Worm (Caenorhabditis elegans) whole organism, late embryonic: ENCODE results near the gene H03E18.1.

Experiments used
- C08G9.2 ChIP-seq: sonication (generic microtip); optimal IDR thresholded peaks from 2 replicates; lab custom pipeline; 2016; ENCODE audit warnings: mild to moderate bottlenecking, missing genetic modification characterization, moderate library complexity, missing compliant biosample characterization
- C38D4.7 ChIP-seq: fragments of 200-800 bp; sonication (Bioruptor generic); optimal IDR thresholded peaks from 2 replicates; lab custom pipeline; 2018; ENCODE audit warnings: mild to moderate bottlenecking, missing genetic modification characterization, moderate library complexity, missing compliant biosample characterization
- F13H6.1 ChIP-seq: sonication (generic microtip); optimal IDR thresholded peaks from 2 replicates; lab custom pipeline; 2016; ENCODE audit warnings: missing genetic modification characterization, missing compliant biosample characterization
- K02D7.2 ChIP-seq: sonication (generic microtip); optimal IDR thresholded peaks from 2 replicates; lab custom pipeline; 2017; ENCODE audit warnings: mild to moderate bottlenecking, missing genetic modification characterization, missing compliant biosample characterization
- K09A11.1 ChIP-seq: sonication (generic microtip); optimal IDR thresholded peaks from 2 replicates; lab custom pipeline; 2017; ENCODE audit warnings: antibody characterized with exemption, mild to moderate bottlenecking, missing genetic modification characterization, missing compliant biosample characterization; ENCODE audit not compliant: insufficient read depth
- ceh-18 ChIP-seq: sonication (generic microtip); optimal IDR thresholded peaks from 2 replicates; lab custom pipeline; 2016; ENCODE audit warnings: missing genetic modification characterization, missing compliant biosample characterization
- ceh-2 ChIP-seq: sonication (generic microtip); optimal IDR thresholded peaks from 2 replicates; lab custom pipeline; 2016; ENCODE audit warnings: missing genotype, missing genetic modification characterization, missing compliant biosample characterization
- ceh-22 ChIP-seq: sonication (generic microtip); optimal IDR thresholded peaks from 2 replicates; lab custom pipeline; 2017; ENCODE audit warnings: missing biosample characterization, missing genetic modification characterization
- ceh-24 ChIP-seq: sonication (generic microtip); optimal IDR thresholded peaks from 2 replicates; lab custom pipeline; 2016; ENCODE audit warnings: mild to moderate bottlenecking, missing genetic modification characterization, missing compliant biosample characterization
- ceh-30 ChIP-seq: fragments of 150-350 bp; optimal IDR thresholded peaks from 2 replicates; lab custom pipeline; 2014; ENCODE audit warnings: missing biosample characterization, missing genetic modification characterization
- ceh-34 ChIP-seq: sonication (generic microtip); optimal IDR thresholded peaks from 2 replicates; lab custom pipeline; 2016; ENCODE audit warnings: mild to moderate bottlenecking, missing genetic modification characterization, missing compliant biosample characterization
- ceh-45 ChIP-seq: fragments of 200-800 bp; sonication (Bioruptor generic); IDR thresholded peaks from 2 replicates; pipeline ENCODE4 v1.3.6; 2022; ENCODE audit warnings: missing genetic modification reagents, missing genetic modification characterization, missing compliant biosample characterization
- dmd-4 ChIP-seq: sonication (generic microtip); optimal IDR thresholded peaks from 2 replicates; lab custom pipeline; 2016; ENCODE audit warnings: borderline replicate concordance, missing genetic modification characterization, missing compliant biosample characterization
- dve-1 ChIP-seq: sonication (generic microtip); optimal IDR thresholded peaks from 2 replicates; lab custom pipeline; 2017; ENCODE audit warnings: antibody characterized with exemption, mild to moderate bottlenecking, missing genetic modification characterization, missing compliant biosample characterization
- elt-2 ChIP-seq: sonication (generic microtip); optimal IDR thresholded peaks from 2 replicates; lab custom pipeline; 2016; ENCODE audit warnings: missing genetic modification reagents, missing genetic modification characterization, missing compliant biosample characterization
- ets-4 ChIP-seq: sonication (generic microtip); optimal IDR thresholded peaks from 2 replicates; lab custom pipeline; 2016; ENCODE audit warnings: missing genetic modification characterization, missing compliant biosample characterization
- eyg-1 ChIP-seq: sonication (generic microtip); optimal IDR thresholded peaks from 2 replicates; lab custom pipeline; 2016; ENCODE audit warnings: missing genotype, missing genetic modification characterization, missing compliant biosample characterization
- fax-1 ChIP-seq: sonication (generic microtip); optimal IDR thresholded peaks from 2 replicates; lab custom pipeline; 2016; ENCODE audit warnings: missing genotype, missing genetic modification characterization, missing compliant biosample characterization
- fkh-10 ChIP-seq: fragments of 150-350 bp; optimal IDR thresholded peaks from 2 replicates; lab custom pipeline; 2014; ENCODE audit warnings: missing biosample characterization, missing genetic modification reagents, missing genetic modification characterization
- fkh-6 ChIP-seq: sonication (generic microtip); optimal IDR thresholded peaks from 2 replicates; lab custom pipeline; 2016; ENCODE audit warnings: missing genetic modification characterization, missing compliant biosample characterization
- hlh-15 ChIP-seq: sonication (generic microtip); optimal IDR thresholded peaks from 2 replicates; lab custom pipeline; 2016; ENCODE audit warnings: missing genetic modification characterization, missing compliant biosample characterization
- hlh-30 ChIP-seq: sonication (generic microtip); optimal IDR thresholded peaks from 2 replicates; lab custom pipeline; 2017; ENCODE audit warnings: antibody characterized with exemption, missing genetic modification characterization, missing compliant biosample characterization; ENCODE audit not compliant: insufficient read depth
- madf-2 ChIP-seq: sonication (generic microtip); optimal IDR thresholded peaks from 2 replicates; lab custom pipeline; 2017; ENCODE audit warnings: missing genetic modification characterization, missing compliant biosample characterization
- nhr-11 ChIP-seq: fragments of 150-350 bp; optimal IDR thresholded peaks from 2 replicates; lab custom pipeline; 2014; ENCODE audit warnings: missing biosample characterization, missing genetic modification characterization
- odd-2 ChIP-seq: sonication (generic microtip); optimal IDR thresholded peaks from 2 replicates; lab custom pipeline; 2017; ENCODE audit warnings: antibody characterized with exemption, mild to moderate bottlenecking, missing genetic modification characterization, missing compliant biosample characterization
- pag-3 ChIP-seq: sonication (generic microtip); optimal IDR thresholded peaks from 2 replicates; lab custom pipeline; 2016; ENCODE audit warnings: missing compliant biosample characterization, missing genetic modification characterization, borderline replicate concordance
- pat-9 ChIP-seq: fragments of 200-800 bp; sonication (Bioruptor generic); optimal IDR thresholded peaks from 2 replicates; lab custom pipeline; 2018; ENCODE audit warnings: mild to moderate bottlenecking, missing genetic modification characterization, moderate library complexity, missing compliant biosample characterization
- pax-1 ChIP-seq: fragments of 150-350 bp; optimal IDR thresholded peaks from 2 replicates; lab custom pipeline; 2014; ENCODE audit warnings: missing biosample characterization, missing genetic modification characterization
- pqm-1 ChIP-seq: sonication (generic microtip); optimal IDR thresholded peaks from 2 replicates; lab custom pipeline; 2016; ENCODE audit warnings: missing genetic modification characterization, missing compliant biosample characterization
- ref-2 ChIP-seq: sonication (generic microtip); optimal IDR thresholded peaks from 2 replicates; lab custom pipeline; 2016; ENCODE audit warnings: missing genetic modification characterization, missing compliant biosample characterization
- rnt-1 ChIP-seq: sonication (generic microtip); optimal IDR thresholded peaks from 2 replicates; lab custom pipeline; 2016; ENCODE audit warnings: missing genetic modification characterization, missing compliant biosample characterization
- sox-2 ChIP-seq: fragments of 200-800 bp; sonication (Bioruptor generic); IDR thresholded peaks from 2 replicates; pipeline ENCODE4 v1.3.6; 2022; ENCODE audit warnings: missing genetic modification reagents, missing genetic modification characterization, missing compliant biosample characterization
- sox-4 ChIP-seq: sonication (generic microtip); optimal IDR thresholded peaks from 2 replicates; lab custom pipeline; 2017; ENCODE audit warnings: mild to moderate bottlenecking, missing genetic modification characterization, inconsistent platforms, missing compliant biosample characterization
- syd-9 ChIP-seq: sonication (generic microtip); optimal IDR thresholded peaks from 2 replicates; lab custom pipeline; 2016; ENCODE audit warnings: mild to moderate bottlenecking, missing genetic modification characterization, moderate library complexity, missing compliant biosample characterization
- tbx-7 ChIP-seq: sonication (generic microtip); optimal IDR thresholded peaks from 2 replicates; lab custom pipeline; 2016; ENCODE audit warnings: missing genotype, missing genetic modification characterization, missing compliant biosample characterization
- ttx-3 ChIP-seq: sonication (generic microtip); optimal IDR thresholded peaks from 2 replicates; lab custom pipeline; 2016; ENCODE audit warnings: missing genetic modification reagents, missing genetic modification characterization, missing compliant biosample characterization
- unc-3 ChIP-seq, 2 experiments: fragments of 200-800 bp in 1 of 2; sonication (Bioruptor generic) in 1 of 2; sonication (generic microtip) in 1 of 2; conservative IDR thresholded peaks in 1 of 2; optimal IDR thresholded peaks in 1 of 2; 2 replicates each; pipeline versions ENCODE4 v1.3.6 to Lab custom; 2016 to 2022; ENCODE audit warnings: missing compliant biosample characterization in 2 of 2, missing genetic modification characterization in 2 of 2, missing genetic modification reagents in 1 of 2
- unc-42 ChIP-seq: sonication (generic microtip); optimal IDR thresholded peaks from 2 replicates; lab custom pipeline; 2016; ENCODE audit warnings: missing genotype, missing genetic modification characterization, missing compliant biosample characterization
- unc-55 ChIP-seq: sonication (generic microtip); optimal IDR thresholded peaks from 2 replicates; lab custom pipeline; 2017; ENCODE audit warnings: missing biosample characterization, missing genetic modification reagents, missing genetic modification characterization
- zip-5 ChIP-seq: sonication (generic microtip); optimal IDR thresholded peaks from 2 replicates; lab custom pipeline; 2016; ENCODE audit warnings: missing genetic modification characterization, missing compliant biosample characterization
- ztf-16 ChIP-seq: sonication (generic microtip); optimal IDR thresholded peaks from 2 replicates; lab custom pipeline; 2017; ENCODE audit warnings: missing genetic modification characterization, missing compliant biosample characterization

H03E18.1 gene

ce11 chrX:8520402-8520801 is 12.7 kb downstream of the H03E18.1 start, which contains the start of gene H03E18.2:
Gene H03E18.2 (minus strand): TSS chrX:8520502.
- TF ChIP-seq tbx-7 (tag; lab: Kevin White, UChicago): no peak
- TF ChIP-seq fax-1 (tag; lab: Kevin White, UChicago): no peak
- TF ChIP-seq syd-9 (tag; lab: Kevin White, UChicago): no peak
- TF ChIP-seq fkh-6 (tag; lab: Kevin White, UChicago): no peak
- no peak for TF ChIP-seq madf-2 (tag; lab: Kevin White, UChicago)
- TF ChIP-seq C08G9.2: no peak
- no peak for TF ChIP-seq ceh-2 (tag; lab: Kevin White, UChicago)
- TF ChIP-seq sox-4: no peak
- no peak for TF ChIP-seq F13H6.1
- no peak for TF ChIP-seq K02D7.2 (tag; lab: Kevin White, UChicago)
- TF ChIP-seq dmd-4 (tag; lab: Kevin White, UChicago): no peak
- no peak for TF ChIP-seq rnt-1 (tag; lab: Kevin White, UChicago)
- no peak for TF ChIP-seq eyg-1
- no peak for TF ChIP-seq hlh-15 (tag; lab: Kevin White, UChicago)
- TF ChIP-seq pag-3 (tag; lab: Kevin White, UChicago): no peak
- no peak for TF ChIP-seq ets-4
- TF ChIP-seq ceh-34: no peak
- TF ChIP-seq unc-55 (GFP tag; lab: Kevin White, UChicago): no peak
- TF ChIP-seq odd-2 (tag; lab: Kevin White, UChicago): no peak

ce11 chrX:8521614-8522013 is 13.9 kb downstream of the H03E18.1 start, which contains the start of gene C03G5.14:
Gene C03G5.14 (plus strand): TSS chrX:8521914.
- TF ChIP-seq pqm-1 (tag; lab: Kevin White, UChicago) (no peak), madf-2 (tag; lab: Kevin White, UChicago) (no peak), fkh-10 (no peak), ceh-45 (GFP tag; lab: Robert Waterston, UW) (no peak), tbx-7 (tag; lab: Kevin White, UChicago) (no peak), unc-3 (GFP tag; conservative IDR thresholded peaks at IDR 0.05; lab: Robert Waterston, UW) (no peak), unc-3 (tag; optimal IDR thresholded peaks at IDR 0.05; lab: Kevin White, UChicago) (no peak), dve-1 (tag; lab: Kevin White, UChicago) (no peak), K09A11.1 (no peak), hlh-30 (tag; lab: Kevin White, UChicago) (no peak), ttx-3 (no peak), pax-1 (no peak), dmd-4 (tag; lab: Kevin White, UChicago) (no peak), K02D7.2 (tag; lab: Kevin White, UChicago) (no peak), ceh-34 (no peak), nhr-11 (no peak), ceh-22 (no peak), ref-2 (no peak), unc-55 (GFP tag; lab: Kevin White, UChicago) (no peak), ceh-30 (tag; lab: Kevin White, UChicago) (no peak)
- TF ChIP-seq, all 69 proteins: peak for 0

DNA sequence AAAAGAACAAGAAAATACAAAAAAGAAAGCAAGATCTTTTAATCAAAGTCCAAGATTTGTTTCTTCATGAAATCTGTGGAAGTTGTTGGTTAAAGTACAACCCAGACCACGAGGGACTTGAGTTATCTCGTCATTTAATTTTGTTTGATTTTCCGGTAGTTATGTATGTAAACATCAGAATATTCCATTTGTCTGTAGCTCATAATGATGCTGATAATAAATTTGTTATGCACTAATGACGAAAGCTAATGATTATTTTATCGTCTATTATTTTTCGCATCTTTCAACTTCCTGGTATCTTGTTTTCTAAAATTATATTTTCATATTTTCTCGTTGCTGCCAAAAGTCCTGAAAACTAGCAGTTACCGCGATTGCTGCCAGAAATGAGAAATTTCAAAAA is 15.3 kb downstream of the H03E18.1 start:
- no peak for TF ChIP-seq pat-9 (tag; lab: Kevin White, UChicago)
- TF ChIP-seq ceh-18 (tag; lab: Kevin White, UChicago): no peak
- no peak for TF ChIP-seq unc-3 (GFP tag; conservative IDR thresholded peaks at IDR 0.05; lab: Robert Waterston, UW)
- no peak for TF ChIP-seq unc-3 (tag; optimal IDR thresholded peaks at IDR 0.05; lab: Kevin White, UChicago)
- no peak for TF ChIP-seq zip-5 (tag; lab: Kevin White, UChicago)
- TF ChIP-seq hlh-15 (tag; lab: Kevin White, UChicago): no peak
- TF ChIP-seq ttx-3: no peak
- no peak for TF ChIP-seq pag-3 (tag; lab: Kevin White, UChicago)
- no peak for TF ChIP-seq C38D4.7 (GFP tag; lab: Kevin White, UChicago)
- no peak for TF ChIP-seq ceh-24
- no peak for TF ChIP-seq K09A11.1
- TF ChIP-seq K02D7.2 (tag; lab: Kevin White, UChicago): no peak
- no peak for TF ChIP-seq unc-42
- no peak for TF ChIP-seq ceh-2 (tag; lab: Kevin White, UChicago)
- no peak for TF ChIP-seq sox-2 (GFP tag; lab: Robert Waterston, UW)
- no peak for TF ChIP-seq ztf-16
- no peak for TF ChIP-seq elt-2 (tag; lab: Kevin White, UChicago)
- no peak for TF ChIP-seq dve-1 (tag; lab: Kevin White, UChicago)
- TF ChIP-seq eyg-1: no peak
